Fruit fly (Drosophila melanogaster) whole organism: ENCODE data around the gene Tsp29Fa.

ENCODE experiments used
- pan ChIP-seq: fragments of >200 bp; optimal IDR thresholded peaks from 2 replicates; lab custom pipeline; 2017
- psq ChIP-seq: fragments of >200 bp; optimal IDR thresholded peaks from 2 replicates; lab custom pipeline; 2017
- usp ChIP-seq: fragments of >200 bp; optimal IDR thresholded peaks from 2 replicates; lab custom pipeline; 2017; ENCODE audit warnings: missing biosample characterization, missing genetic modification characterization, mixed read lengths

DNA sequence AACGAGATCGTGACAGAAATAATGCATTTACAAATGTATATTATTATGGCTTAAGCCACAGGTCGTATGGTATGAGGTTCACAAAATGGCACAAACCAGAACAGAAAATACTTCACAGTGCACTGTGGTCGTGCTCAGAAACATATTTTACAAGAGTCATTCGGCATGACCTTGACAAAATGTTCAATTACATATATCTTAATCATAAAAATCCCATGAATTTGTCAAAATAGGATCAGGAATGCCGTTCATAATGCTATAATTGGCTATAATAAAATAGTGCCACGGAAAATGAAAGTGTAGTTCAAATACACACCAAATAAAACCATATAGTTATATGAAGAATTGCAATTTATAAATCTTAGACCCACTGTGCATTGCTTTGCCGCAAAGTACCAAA lies 14.1 kb upstream of the Tsp29Fa start:
- TF ChIP-seq psq: no peak
- TF ChIP-seq usp: no peak
- TF ChIP-seq pan: no peak
